Fruit fly (Drosophila melanogaster) whole organism, embryonic: Measurements from ENCODE around the gene CG16789.

Source experiments
- Asciz ChIP-seq: fragments of 200-800 bp; sonication (Bioruptor generic); optimal IDR thresholded peaks from 2 replicates; lab custom pipeline; 2017; ENCODE audit warnings: missing biosample characterization, mild to moderate bottlenecking, missing genetic modification characterization, missing genetic modification reagents
- CG10267 ChIP-seq: fragments of 200-800 bp; sonication (Bioruptor generic); optimal IDR thresholded peaks from 2 replicates; lab custom pipeline; 2018; ENCODE audit warnings: missing biosample characterization, mild to moderate bottlenecking, missing genetic modification characterization, moderate library complexity
- CG10431 ChIP-seq: fragments of 200-800 bp; sonication (Bioruptor generic); optimal IDR thresholded peaks from 3 replicates; lab custom pipeline; 2018; ENCODE audit warnings: missing biosample characterization, mild to moderate bottlenecking, missing genetic modification characterization
- CG10462 ChIP-seq: fragments of 200-800 bp; sonication (Bioruptor generic); optimal IDR thresholded peaks from 2 replicates; lab custom pipeline; 2016; ENCODE audit warnings: missing biosample characterization, missing genetic modification characterization
- CG11456 ChIP-seq: fragments of 200-800 bp; sonication (Bioruptor generic); IDR thresholded peaks from 3 replicates; pipeline ENCODE4 v1.3.6; 2022; ENCODE audit warnings: missing biosample characterization, missing genetic modification characterization
- CG12155 ChIP-seq: fragments of 200-800 bp; sonication (Bioruptor generic); optimal IDR thresholded peaks from 3 replicates; lab custom pipeline; 2016; ENCODE audit warnings: missing biosample characterization, missing genetic modification characterization
- CG13287 ChIP-seq: fragments of 200-800 bp; sonication (Bioruptor generic); IDR thresholded peaks from 2 replicates; pipeline ENCODE4 v1.3.6; 2022; ENCODE audit warnings: missing biosample characterization, missing genetic modification characterization; ENCODE audit not compliant: partially characterized antibody
- CG13424 ChIP-seq: fragments of 200-800 bp; sonication (Bioruptor generic); optimal IDR thresholded peaks from 2 replicates; lab custom pipeline; 2019; ENCODE audit warnings: missing biosample characterization, mild to moderate bottlenecking, missing genetic modification characterization, moderate library complexity
- CG1529 ChIP-seq: fragments of 200-800 bp; sonication (Bioruptor generic); optimal IDR thresholded peaks from 3 replicates; lab custom pipeline; 2018; ENCODE audit warnings: missing biosample characterization, missing genetic modification characterization
- CG16863 ChIP-seq: fragments of 200-800 bp; sonication (Bioruptor generic); optimal IDR thresholded peaks from 3 replicates; lab custom pipeline; 2016; ENCODE audit warnings: missing biosample characterization, missing genetic modification characterization
- CG2116 ChIP-seq: fragments of 200-800 bp; sonication (Bioruptor generic); optimal IDR thresholded peaks from 3 replicates; lab custom pipeline; 2018; ENCODE audit warnings: missing biosample characterization, mild to moderate bottlenecking, missing genetic modification characterization
- CG31388 ChIP-seq: fragments of 200-800 bp; sonication (Bioruptor generic); optimal IDR thresholded peaks from 2 replicates; lab custom pipeline; 2016; ENCODE audit warnings: missing biosample characterization, missing genetic modification characterization
- CG3847 ChIP-seq: fragments of 200-800 bp; sonication (Bioruptor generic); IDR thresholded peaks from 2 replicates; pipeline ENCODE4 v1.3.6; 2022; ENCODE audit warnings: missing biosample characterization, missing genetic modification characterization
- CG42726 ChIP-seq: fragments of 200-800 bp; sonication (Bioruptor generic); IDR thresholded peaks from 2 replicates; pipeline ENCODE4 v1.3.6; 2022; ENCODE audit warnings: missing biosample characterization, missing genetic modification characterization; ENCODE audit not compliant: partially characterized antibody
- CG4730 ChIP-seq: fragments of 200-800 bp; sonication (Bioruptor generic); IDR thresholded peaks from 2 replicates; pipeline ENCODE4 v1.3.6; 2022; ENCODE audit warnings: missing biosample characterization, missing genetic modification characterization
- CG4820 ChIP-seq: fragments of 200-800 bp; sonication (Bioruptor generic); optimal IDR thresholded peaks from 3 replicates; lab custom pipeline; 2016; ENCODE audit warnings: missing biosample characterization, missing genetic modification characterization
- CG7271 ChIP-seq: fragments of 200-800 bp; sonication (Bioruptor generic); optimal IDR thresholded peaks from 2 replicates; lab custom pipeline; 2018; ENCODE audit warnings: missing biosample characterization, mild to moderate bottlenecking, missing genetic modification characterization, moderate library complexity
- CG7786 ChIP-seq: fragments of 200-800 bp; sonication (Bioruptor generic); optimal IDR thresholded peaks from 2 replicates; lab custom pipeline; 2016; ENCODE audit warnings: missing biosample characterization, missing genetic modification characterization
- CG9609 ChIP-seq: fragments of 200-800 bp; sonication (Bioruptor generic); optimal IDR thresholded peaks from 3 replicates; lab custom pipeline; 2016; ENCODE audit warnings: missing biosample characterization, missing genetic modification characterization
- Dfd ChIP-seq, 2 experiments: fragments of >200 bp; optimal IDR thresholded peaks; 2 replicates each; lab custom pipeline; 2017; ENCODE audit warnings: missing biosample characterization in 2 of 2, missing genetic modification characterization in 2 of 2
- Eip74EF ChIP-seq, 2 experiments: fragments of 200-800 bp in 1 of 2; fragments of >200 bp in 1 of 2; sonication (Bioruptor generic) in 1 of 2; optimal IDR thresholded peaks; 2 replicates each; lab custom pipeline; 2017 to 2019; ENCODE audit warnings: missing biosample characterization in 2 of 2, missing genetic modification characterization in 2 of 2, mild to moderate bottlenecking in 1 of 2, moderate library complexity in 1 of 2
- Gug ChIP-seq: fragments of 200-800 bp; sonication (Bioruptor generic); IDR thresholded peaks from 4 replicates; pipeline ENCODE4 v1.3.6; 2022; ENCODE audit warnings: missing biosample characterization, missing genetic modification characterization
- NC2β ChIP-seq: fragments of 200-800 bp; sonication (Bioruptor generic); optimal IDR thresholded peaks from 2 replicates; lab custom pipeline; 2016; ENCODE audit warnings: missing biosample characterization, missing genetic modification characterization
- Ptx1 ChIP-seq: fragments of 200-800 bp; sonication (Bioruptor generic); IDR thresholded peaks from 2 replicates; pipeline ENCODE4 v1.3.6; 2022; ENCODE audit warnings: missing biosample characterization, missing genetic modification characterization
- Scr ChIP-seq: fragments of 200-800 bp; sonication (Bioruptor generic); IDR thresholded peaks from 2 replicates; pipeline ENCODE4 v1.3.6; 2022; ENCODE audit warnings: missing biosample characterization, missing genetic modification characterization; ENCODE audit not compliant: partially characterized antibody
- Sox100B ChIP-seq: fragments of 200-800 bp; sonication (Bioruptor generic); optimal IDR thresholded peaks from 3 replicates; lab custom pipeline; 2018; ENCODE audit warnings: missing biosample characterization, mild to moderate bottlenecking, missing genetic modification characterization
- aop ChIP-seq: fragments of 200-800 bp; sonication (Bioruptor generic); IDR thresholded peaks from 2 replicates; pipeline ENCODE4 v1.3.6; 2022; ENCODE audit warnings: missing biosample characterization, missing genetic modification characterization
- cas ChIP-seq: fragments of 200-800 bp; sonication (Bioruptor generic); IDR thresholded peaks from 2 replicates; pipeline ENCODE4 v1.3.6; 2022; ENCODE audit warnings: missing biosample characterization, missing genetic modification characterization
- chif ChIP-seq, 2 experiments: fragments of 200-800 bp; sonication (Bioruptor generic); optimal IDR thresholded peaks; 3 replicates each; lab custom pipeline; 2016; ENCODE audit warnings: missing biosample characterization in 2 of 2, missing genetic modification characterization in 2 of 2
- chn ChIP-seq: fragments of 200-800 bp; sonication (Bioruptor generic); optimal IDR thresholded peaks from 2 replicates; lab custom pipeline; 2016; ENCODE audit warnings: missing biosample characterization, missing genetic modification characterization
- ci ChIP-seq: fragments of 200-800 bp; sonication (Bioruptor generic); IDR thresholded peaks from 3 replicates; pipeline ENCODE4 v1.3.6; 2022; ENCODE audit warnings: missing biosample characterization, missing genetic modification characterization
- corto ChIP-seq: fragments of 200-800 bp; sonication (Bioruptor generic); optimal IDR thresholded peaks from 2 replicates; lab custom pipeline; 2016; ENCODE audit warnings: missing biosample characterization, mild to moderate bottlenecking, missing genetic modification characterization, moderate library complexity
- crol ChIP-seq: fragments of 200-800 bp; sonication (Bioruptor generic); IDR thresholded peaks from 2 replicates; pipeline ENCODE4 v1.3.6; 2022; ENCODE audit warnings: missing biosample characterization, missing genetic modification characterization
- da ChIP-seq: fragments of 200-800 bp; sonication (Bioruptor generic); optimal IDR thresholded peaks from 2 replicates; lab custom pipeline; 2016; ENCODE audit warnings: missing biosample characterization, missing genetic modification characterization
- dati ChIP-seq: fragments of 200-800 bp; sonication (Bioruptor generic); IDR thresholded peaks from 2 replicates; pipeline ENCODE4 v1.3.6; 2022; ENCODE audit warnings: missing biosample characterization, missing genetic modification characterization
- eve ChIP-seq, 2 experiments: fragments of >200 bp; optimal IDR thresholded peaks; 2 replicates each; lab custom pipeline; 2017; ENCODE audit warnings: missing biosample characterization in 2 of 2, missing genetic modification characterization in 2 of 2
- gfzf ChIP-seq: fragments of 200-800 bp; sonication (Bioruptor generic); optimal IDR thresholded peaks from 2 replicates; lab custom pipeline; 2016; ENCODE audit warnings: missing biosample characterization, mild to moderate bottlenecking, missing genetic modification characterization, moderate library complexity
- lab ChIP-seq: fragments of 200-800 bp; sonication (Bioruptor generic); optimal IDR thresholded peaks from 3 replicates; lab custom pipeline; 2017; ENCODE audit warnings: missing biosample characterization, missing genetic modification characterization, mild to moderate bottlenecking, moderate library complexity, missing genetic modification reagents
- lilli ChIP-seq: fragments of 200-800 bp; sonication (Bioruptor generic); optimal IDR thresholded peaks from 3 replicates; lab custom pipeline; 2016; ENCODE audit warnings: missing biosample characterization, missing genetic modification characterization
- mam ChIP-seq: fragments of 200-800 bp; sonication (Bioruptor generic); optimal IDR thresholded peaks from 3 replicates; lab custom pipeline; 2016; ENCODE audit warnings: missing biosample characterization, missing genetic modification characterization
- otp ChIP-seq: fragments of 200-800 bp; sonication (Bioruptor generic); IDR thresholded peaks from 3 replicates; pipeline ENCODE4, ENCODE4 v1.3.6; 2022; ENCODE audit warnings: missing biosample characterization, missing genetic modification characterization
- row ChIP-seq: fragments of 200-800 bp; sonication (Bioruptor generic); IDR thresholded peaks from 3 replicates; pipeline ENCODE4 v1.3.6; 2022; ENCODE audit warnings: missing biosample characterization, missing genetic modification characterization
- salm ChIP-seq: fragments of 200-800 bp; sonication (Bioruptor generic); optimal IDR thresholded peaks from 2 replicates; lab custom pipeline; 2018; ENCODE audit warnings: missing biosample characterization, mild to moderate bottlenecking, missing genetic modification characterization
- scrt ChIP-seq: fragments of 200-800 bp; sonication (Bioruptor generic); optimal IDR thresholded peaks from 2 replicates; lab custom pipeline; 2018; ENCODE audit warnings: missing biosample characterization, mild to moderate bottlenecking, missing genetic modification characterization, moderate library complexity
- sob ChIP-seq: fragments of 200-800 bp; sonication (Bioruptor generic); IDR thresholded peaks from 2 replicates; pipeline ENCODE4 v1.3.6; 2022; ENCODE audit warnings: missing biosample characterization, missing genetic modification characterization
- sr ChIP-seq: fragments of 200-800 bp; sonication (Bioruptor generic); IDR thresholded peaks from 3 replicates; pipeline ENCODE4 v1.3.6; 2022; ENCODE audit warnings: missing biosample characterization, missing genetic modification characterization
- tap ChIP-seq: fragments of 200-800 bp; optimal IDR thresholded peaks from 3 replicates; lab custom pipeline; 2019; ENCODE audit warnings: missing biosample characterization, mild to moderate bottlenecking, missing genetic modification characterization, moderate library complexity
- wor ChIP-seq: fragments of 200-800 bp; sonication (Bioruptor generic); IDR thresholded peaks from 2 replicates; pipeline ENCODE4 v1.3.6; 2022; ENCODE audit warnings: missing biosample characterization, missing genetic modification characterization

CG16789 gene

dm6 chr3R:9555334-9555974, 10.5 kb upstream of the CG16789 start, which contains the start of the genes CG9386 and BckdhA (continued):
- TF ChIP-seq CG4820 (peak; percentile 14), Dfd (GFP tag; optimal IDR thresholded peaks at IDR 0.05; lab: Kevin White, UChicago) (no peak), sob (GFP tag; lab: Robert Waterston, UW) (peak; percentile 59; the same call in 1 of the 2 replicates), NC2β (GFP tag; lab: Kevin White, UChicago) (peak; percentile 11), CG9609 (GFP tag; lab: Kevin White, UChicago) (peak; percentile 65), CG3847 (GFP tag; lab: Robert Waterston, UW) (no peak), CG7786 (peak; percentile 16), tap (tag; lab: Kevin White, UChicago) (no peak), chn (peak; percentile 61)
- TF ChIP-seq, all 482 proteins: peak for 238

- TF ChIP-seq dati (GFP tag; lab: Robert Waterston, UW) (no peak), CG10267 (peak; percentile 97), Gug (GFP tag; lab: Robert Waterston, UW) (peak; percentile 61; the same call in 3 of the 4 replicates), Eip74EF (GFP tag; optimal IDR thresholded peaks at IDR 0.05; lab: Kevin White, UChicago) (no peak), CG42726 (GFP tag; lab: Robert Waterston, UW) (0 out of 2 replicates have a peak, but pooled peaks have one; percentile 3), CG16863 (GFP tag; lab: Kevin White, UChicago) (peak; percentile 45), CG12155 (GFP tag; lab: Kevin White, UChicago) (peak; percentile 74), CG2116 (GFP tag; lab: Kevin White, UChicago) (peak; percentile 72), CG1529 (GFP tag; lab: Kevin White, UChicago) (peak; percentile 11), da (GFP tag; lab: Kevin White, UChicago) (peak; percentile 16), CG31388 (peak; percentile 2), CG7271 (tag; lab: Kevin White, UChicago) (no peak), aop (no peak), CG10431 (peak; percentile 3), CG13424 (peak; percentile 69), CG11456 (peak; percentile 66; the same call in 2 of the 3 replicates), otp (no peak), sr (GFP tag; lab: Robert Waterston, UW) (no peak), CG13287 (GFP tag; lab: Robert Waterston, UW) (peak; percentile 55; the same call in 1 of the 2 replicates), Scr (GFP tag; lab: Robert Waterston, UW) (peak; percentile 56), CG10462 (GFP tag; lab: Kevin White, UChicago) (peak; percentile 41), salm (tag; lab: Kevin White, UChicago) (no peak), Ptx1 (GFP tag; lab: Robert Waterston, UW) (peak; percentile 83), chif (GFP tag; optimal IDR thresholded peaks at IDR 0.05; lab: Kevin White, UChicago) (peak; percentile 35 to 67), corto (GFP tag; lab: Kevin White, UChicago) (no peak), cas (GFP tag; lab: Robert Waterston, UW) (peak; percentile 29; the same call in 1 of the 2 replicates), ci (GFP tag; lab: Robert Waterston, UW) (0 out of 3 replicates have a peak, but pooled peaks have one; percentile 41), Asciz (GFP tag; lab: Kevin White, UChicago) (no peak), mam (GFP tag; lab: Kevin White, UChicago) (peak; percentile 70), row (GFP tag; lab: Robert Waterston, UW) (peak; percentile 85), wor (GFP tag; lab: Robert Waterston, UW) (peak; percentile 34; the same call in 1 of the 2 replicates), CG4730 (peak; percentile 56), gfzf (GFP tag; lab: Kevin White, UChicago) (peak; percentile 89), scrt (GFP tag; lab: Kevin White, UChicago) (no peak), lab (GFP tag; lab: Kevin White, UChicago) (peak; percentile 61), eve (GFP tag; optimal IDR thresholded peaks at IDR 0.05; lab: Kevin White, UChicago) (no peak), lilli (GFP tag; lab: Kevin White, UChicago) (peak; percentile 85), Sox100B (GFP tag; lab: Kevin White, UChicago) (no peak), crol (GFP tag; lab: Robert Waterston, UW) (no peak)
Measured at dm6 chr3R:9559413-9560014, 6.5 kb upstream of the CG16789 start, which contains the start of the genes AP-1mu and MBD-like. Gene AP-1mu (minus strand): TSS chr3R:9559525. Gene MBD-like (plus strand): TSS chr3R:9559760.
